Worm (Caenorhabditis elegans): ENCODE data around the gene snf-12.

Gene snf-12

DNA sequence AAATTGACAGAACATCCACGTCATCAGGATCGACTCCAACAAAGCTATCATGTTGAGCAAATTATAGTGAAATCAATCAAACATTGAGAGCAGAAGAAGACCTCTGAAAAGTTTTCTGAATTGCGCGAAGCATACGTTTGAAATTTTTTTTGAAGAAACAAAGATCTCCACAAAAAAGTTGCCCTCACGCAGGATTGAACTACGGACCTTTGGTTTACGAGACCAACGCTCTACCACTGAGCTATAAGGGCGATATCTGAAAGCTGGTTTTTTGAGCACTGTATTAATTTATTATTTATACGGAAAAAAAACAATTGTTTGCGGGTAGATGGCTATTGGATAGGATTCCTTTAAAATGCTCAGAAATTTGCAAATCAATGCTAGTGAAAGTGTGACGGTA lies 3.8 kb upstream of the snf-12 start:
- TF ChIP-seq tra-4 (tag; optimal IDR thresholded peaks at IDR 0.05) (no peak), ceh-36 (tag; optimal IDR thresholded peaks at IDR 0.05) (no peak), B0310.2 (tag; optimal IDR thresholded peaks at IDR 0.05) (no peak), hmg-4 (GFP tag; optimal IDR thresholded peaks at IDR 0.05) (no peak), flt-1 (GFP tag; IDR thresholded peaks at IDR 0.05) (no peak), scrt-1 (GFP tag; IDR thresholded peaks at IDR 0.05) (no peak), hmbx-1 (tag; optimal IDR thresholded peaks at IDR 0.05) (no peak), pes-1 (GFP tag; IDR thresholded peaks at IDR 0.05) (no peak), F13C5.2 (tag; optimal IDR thresholded peaks at IDR 0.05) (no peak), tbx-11 (GFP tag; IDR thresholded peaks at IDR 0.05) (no peak)

ce11 chrX:9027304-9027703 lies 2.0 kb upstream of the snf-12 start, which contains the start of gene T25B6.3:
TSS of gene T25B6.3 (plus strand) at chrX:9027604.
- TF ChIP-seq hnd-1 (tag; optimal IDR thresholded peaks at IDR 0.05), result no peak

DNA sequence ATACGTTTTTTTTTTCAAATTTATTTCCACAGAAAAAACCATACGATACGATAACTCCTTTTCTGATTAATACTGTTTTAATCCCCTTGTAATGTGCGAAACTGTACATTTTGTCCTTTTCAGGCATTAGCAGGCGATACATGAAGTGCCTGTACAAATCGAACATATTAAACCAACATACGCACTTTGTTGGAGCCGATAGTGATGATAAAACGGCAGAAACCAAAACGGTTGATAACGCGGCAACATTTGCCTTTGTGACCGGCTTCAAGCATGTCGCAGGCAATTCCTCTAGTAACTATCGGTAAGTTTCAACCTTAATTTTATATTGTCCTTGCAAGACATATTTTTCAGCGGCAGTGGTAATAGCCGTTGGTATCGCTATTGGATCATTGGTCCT lies 5.0 kb downstream of the snf-12 start, which contains the start of gene nep-22:
Gene nep-22 (plus strand): TSS at position 245 of the 400 bp plus-strand sequence.
- TF ChIP-seq tra-4 (tag; optimal IDR thresholded peaks at IDR 0.05), result no peak
- TF ChIP-seq ceh-36 (tag; optimal IDR thresholded peaks at IDR 0.05), result peak; percentile 7
- no peak for TF ChIP-seq ets-7 (tag; optimal IDR thresholded peaks at IDR 0.05)

- TF ChIP-seq tbx-37 (GFP tag; conservative IDR thresholded peaks at IDR 0.05), result no peak
- TF ChIP-seq hmg-4 (GFP tag; optimal IDR thresholded peaks at IDR 0.05), result no peak
- no peak for TF ChIP-seq pes-1 (GFP tag; IDR thresholded peaks at IDR 0.05)
- TF ChIP-seq flt-1 (GFP tag; IDR thresholded peaks at IDR 0.05), result no peak
- TF ChIP-seq ets-7 (tag; optimal IDR thresholded peaks at IDR 0.05), result no peak
- no peak for TF ChIP-seq ceh-36 (tag; optimal IDR thresholded peaks at IDR 0.05)
- TF ChIP-seq ama-1 (optimal IDR thresholded peaks at IDR 0.05), result no peak
- no peak for TF ChIP-seq aly-1 (tag; optimal IDR thresholded peaks at IDR 0.05)
- no peak for TF ChIP-seq hmbx-1 (tag; optimal IDR thresholded peaks at IDR 0.05)
- TF ChIP-seq scrt-1 (GFP tag; IDR thresholded peaks at IDR 0.05), result no peak
- no peak for TF ChIP-seq hnd-1 (tag; optimal IDR thresholded peaks at IDR 0.05)
- no peak for TF ChIP-seq ceh-13 (GFP tag; optimal IDR thresholded peaks at IDR 0.05)
- TF ChIP-seq sea-1 (GFP tag; conservative IDR thresholded peaks at IDR 0.05), result no peak
- TF ChIP-seq tra-4 (tag; optimal IDR thresholded peaks at IDR 0.05), result no peak
These were observed 5.9 kb downstream of the snf-12 start for ce11 chrX:9035142-9035541.

DNA sequence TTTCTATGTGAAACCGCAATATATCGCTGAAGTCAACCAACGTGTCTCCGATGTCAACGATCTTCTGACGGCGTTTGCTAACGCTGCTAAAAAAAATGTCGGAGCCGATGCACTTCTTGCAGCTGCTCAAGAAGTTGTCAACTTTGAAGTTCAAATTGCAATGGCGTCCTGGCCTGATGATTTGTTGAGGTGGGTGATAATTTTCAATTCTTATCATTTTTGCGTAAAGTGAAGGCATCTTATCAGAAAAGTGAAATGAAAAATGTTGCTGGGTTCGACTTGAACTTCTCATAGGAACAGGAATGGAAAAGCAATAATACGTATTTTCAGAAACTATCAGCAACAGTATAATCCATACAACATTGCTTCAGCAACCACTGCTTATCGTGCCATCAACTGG lies 7.0 kb downstream of the snf-12 start:
- no peak for TF ChIP-seq B0310.2 (tag; optimal IDR thresholded peaks at IDR 0.05)
- no peak for TF ChIP-seq tbx-11 (GFP tag; IDR thresholded peaks at IDR 0.05)
- no peak for TF ChIP-seq sea-1 (GFP tag; conservative IDR thresholded peaks at IDR 0.05)
- TF ChIP-seq tbx-37 (GFP tag; conservative IDR thresholded peaks at IDR 0.05), result no peak
- no peak for TF ChIP-seq ceh-13 (GFP tag; optimal IDR thresholded peaks at IDR 0.05)
- no peak for TF ChIP-seq tra-4 (tag; optimal IDR thresholded peaks at IDR 0.05)
- no peak for TF ChIP-seq pes-1 (GFP tag; IDR thresholded peaks at IDR 0.05)

DNA sequence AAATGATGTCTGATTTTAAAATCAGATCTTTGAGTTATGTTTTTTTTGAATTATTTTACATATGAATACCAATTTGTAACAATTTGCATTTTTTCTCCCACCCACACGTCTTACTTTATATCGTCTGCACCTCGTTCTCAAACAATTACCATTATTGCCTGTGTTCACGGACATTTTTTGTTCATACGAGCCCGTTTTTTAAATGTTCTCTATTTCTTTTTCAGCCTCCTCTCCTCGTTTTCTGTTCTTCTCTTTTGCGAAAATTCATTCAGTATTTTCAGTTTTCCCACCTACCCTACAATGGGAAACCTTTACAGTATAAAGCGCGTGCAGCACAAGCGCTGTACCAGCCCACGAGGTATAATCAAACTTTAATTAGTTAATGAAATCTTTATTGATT lies 16.6 kb downstream of the snf-12 start, which contains the start of gene prdm-14:
Gene prdm-14 (plus strand): TSS at position 301 of the 400 bp plus-strand sequence.
- TF ChIP-seq hmbx-1 (tag; optimal IDR thresholded peaks at IDR 0.05) (no peak), tbx-37 (GFP tag; conservative IDR thresholded peaks at IDR 0.05) (no peak), ets-7 (tag; optimal IDR thresholded peaks at IDR 0.05) (no peak), hnd-1 (tag; optimal IDR thresholded peaks at IDR 0.05) (no peak), sea-1 (GFP tag; conservative IDR thresholded peaks at IDR 0.05) (no peak), ceh-13 (GFP tag; optimal IDR thresholded peaks at IDR 0.05) (no peak), F13C5.2 (tag; optimal IDR thresholded peaks at IDR 0.05) (no peak), B0310.2 (tag; optimal IDR thresholded peaks at IDR 0.05) (no peak), scrt-1 (GFP tag; IDR thresholded peaks at IDR 0.05) (no peak), hmg-4 (GFP tag; optimal IDR thresholded peaks at IDR 0.05) (no peak), ceh-36 (tag; optimal IDR thresholded peaks at IDR 0.05) (no peak)

DNA sequence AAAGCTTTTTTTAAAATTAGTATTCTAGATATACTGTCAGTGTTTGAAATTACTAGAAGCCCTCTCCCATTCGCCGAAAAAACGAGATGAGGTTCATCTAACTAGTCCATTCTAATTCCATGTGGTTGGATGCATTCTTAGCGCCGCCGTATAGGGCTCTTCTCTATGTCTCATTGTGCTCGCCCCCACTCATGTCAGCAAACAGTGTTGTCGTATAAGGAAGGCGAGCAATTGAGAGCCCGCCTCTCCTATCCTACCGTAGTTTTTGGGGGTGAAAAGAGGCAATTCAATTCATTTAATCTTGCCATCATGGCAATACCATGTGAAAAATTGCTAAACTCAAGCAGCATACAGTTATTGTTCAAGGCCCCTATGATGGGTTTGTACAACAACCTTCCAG lies 19.4 kb downstream of the snf-12 start, which contains the start of gene F47E1.20:
Gene F47E1.20 (plus strand): TSS at position 301 of the 400 bp plus-strand sequence.
- TF ChIP-seq aly-1 (tag; optimal IDR thresholded peaks at IDR 0.05) (no peak), hnd-1 (tag; optimal IDR thresholded peaks at IDR 0.05) (no peak), tra-4 (tag; optimal IDR thresholded peaks at IDR 0.05) (no peak), tbx-37 (GFP tag; conservative IDR thresholded peaks at IDR 0.05) (no peak), sea-1 (GFP tag; conservative IDR thresholded peaks at IDR 0.05) (no peak), pes-1 (GFP tag; IDR thresholded peaks at IDR 0.05) (no peak), B0310.2 (tag; optimal IDR thresholded peaks at IDR 0.05) (no peak)

DNA sequence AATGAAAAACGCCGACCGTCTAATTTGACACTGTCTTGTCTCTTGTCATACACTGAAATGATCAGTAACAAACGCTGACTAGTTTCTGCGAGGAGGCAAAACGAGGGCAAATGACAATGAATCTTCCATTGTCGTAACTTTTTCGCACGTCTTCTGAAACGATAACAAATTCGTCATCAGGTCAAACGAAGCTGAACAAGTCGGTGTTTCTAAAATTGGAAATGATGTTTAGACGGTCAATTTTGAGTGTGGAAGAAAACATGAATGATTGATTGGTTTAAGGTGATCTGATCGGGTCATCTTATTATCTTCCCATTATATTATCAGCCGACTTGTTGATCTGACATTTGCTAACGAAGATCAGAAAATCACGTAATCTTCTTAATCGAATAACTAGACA lies 24.2 kb downstream of the snf-12 start:
- no peak for TF ChIP-seq tbx-37 (GFP tag; conservative IDR thresholded peaks at IDR 0.05)
- no peak for TF ChIP-seq hnd-1 (tag; optimal IDR thresholded peaks at IDR 0.05)

DNA sequence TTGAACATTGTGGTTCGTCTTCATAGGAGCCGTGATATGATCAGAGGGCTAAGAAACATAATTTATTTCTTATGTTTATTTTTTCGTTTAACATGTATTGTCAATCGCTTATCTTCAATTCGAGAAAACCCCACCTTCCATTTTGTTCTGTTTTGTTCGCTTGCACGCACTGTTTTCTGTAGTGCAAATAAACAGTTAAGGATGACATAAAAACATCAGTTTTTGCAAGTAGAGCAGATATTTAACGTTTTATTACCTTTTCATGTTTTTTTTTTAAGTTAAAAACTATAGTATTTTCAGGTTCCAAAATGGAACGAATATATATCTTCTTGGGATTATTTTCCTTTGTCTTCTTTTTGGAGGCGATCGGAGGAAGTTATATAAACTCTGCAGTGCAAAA lies 28.1 kb downstream of the snf-12 start, which contains the start of gene F47E1.2:
Gene F47E1.2 (plus strand): TSS at position 301 of the 400 bp plus-strand sequence.
- no peak for TF ChIP-seq hmg-4 (GFP tag; optimal IDR thresholded peaks at IDR 0.05)
- TF ChIP-seq scrt-1 (GFP tag; IDR thresholded peaks at IDR 0.05), result no peak
- no peak for TF ChIP-seq sea-1 (GFP tag; conservative IDR thresholded peaks at IDR 0.05)
- TF ChIP-seq F13C5.2 (tag; optimal IDR thresholded peaks at IDR 0.05), result no peak
- TF ChIP-seq ceh-36 (tag; optimal IDR thresholded peaks at IDR 0.05), result no peak
- no peak for TF ChIP-seq hmbx-1 (tag; optimal IDR thresholded peaks at IDR 0.05)
